Fruit fly (Drosophila melanogaster): Measurements from ENCODE around the gene Pdha.

The Pdha gene

DNA sequence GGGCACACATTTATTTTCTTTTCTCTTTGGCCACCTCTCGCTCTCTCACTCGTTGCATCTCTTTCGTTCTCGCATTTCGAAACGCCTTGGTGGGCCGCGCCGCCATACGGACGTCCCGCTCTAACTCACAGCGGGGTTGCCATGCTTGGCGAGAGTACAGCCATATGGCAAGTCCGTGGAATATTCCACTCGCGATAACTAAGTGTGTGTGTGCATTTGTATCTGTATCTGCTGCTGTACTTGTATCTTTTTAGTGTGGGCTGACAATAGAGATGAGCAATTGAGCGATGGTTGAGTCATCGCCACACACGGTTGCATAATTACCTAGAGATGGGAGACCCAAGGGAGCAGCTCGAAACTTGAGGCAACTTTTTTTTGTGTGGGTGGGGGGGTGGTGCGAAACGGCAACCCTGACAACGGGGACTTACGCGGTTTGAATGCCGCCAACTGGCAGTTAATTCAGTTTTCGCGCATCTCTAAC is 17.6 kb upstream of the Pdha start (continued):
- TF ChIP-seq Asciz (GFP tag; optimal IDR thresholded peaks at IDR 0.05) = peak; percentile 86
- peak; percentile 93 for TF ChIP-seq CG11456 (GFP tag; IDR thresholded peaks at IDR 0.05)
- peak; percentile 32 for TF ChIP-seq cato (GFP tag; optimal IDR thresholded peaks at IDR 0.05; ENCODE audit: borderline replicate concordance)
- peak; percentile 82 for TF ChIP-seq pb (GFP tag; optimal IDR thresholded peaks at IDR 0.05)
- no peak for TF ChIP-seq luna (GFP tag; optimal IDR thresholded peaks at IDR 0.05)
- peak; percentile 58 for TF ChIP-seq da (GFP tag; optimal IDR thresholded peaks at IDR 0.05)
- TF ChIP-seq tna (GFP tag; IDR thresholded peaks at IDR 0.05; ENCODE audit: partially characterized antibody) = peak; percentile 82
- TF ChIP-seq NFAT (GFP tag; IDR thresholded peaks at IDR 0.05) = peak; percentile 95
- peak; percentile 91 for TF ChIP-seq CG42726 (GFP tag; IDR thresholded peaks at IDR 0.05; ENCODE audit: partially characterized antibody)
- no peak for TF ChIP-seq CG2202 (tag; optimal IDR thresholded peaks at IDR 0.05)
- TF ChIP-seq CkIIα-i1 (GFP tag; IDR thresholded peaks at IDR 0.05) = no peak
- peak; percentile 86 for TF ChIP-seq rib (GFP tag; IDR thresholded peaks at IDR 0.05)
- peak; percentile 78 for TF ChIP-seq ash1 (GFP tag; optimal IDR thresholded peaks at IDR 0.05)
- peak; percentile 74 for TF ChIP-seq Fer2 (tag; optimal IDR thresholded peaks at IDR 0.05)
- TF ChIP-seq CG6254 (GFP tag; optimal IDR thresholded peaks at IDR 0.05) = peak; percentile 19
- peak; percentile 76 for TF ChIP-seq CG3163 (GFP tag; optimal IDR thresholded peaks at IDR 0.05)
- peak; percentile 78 for TF ChIP-seq pho (GFP tag; optimal IDR thresholded peaks at IDR 0.05)
- TF ChIP-seq CG2120 (GFP tag; optimal IDR thresholded peaks at IDR 0.05) = peak; percentile 94
- TF ChIP-seq CG11723 (GFP tag; optimal IDR thresholded peaks at IDR 0.05) = peak; percentile 66
- peak; percentile 68 for TF ChIP-seq hbn (GFP tag; IDR thresholded peaks at IDR 0.05; ENCODE audit: partially characterized antibody)
- peak; percentile 76 for TF ChIP-seq CG10959 (GFP tag; IDR thresholded peaks at IDR 0.05)
- TF ChIP-seq Dbx (GFP tag; IDR thresholded peaks at IDR 0.05) = peak; percentile 93
- peak; percentile 82 for TF ChIP-seq CG6272 (GFP tag; IDR thresholded peaks at IDR 0.05)
- peak; percentile 88 for TF ChIP-seq ranshi (GFP tag; IDR thresholded peaks at IDR 0.05)
- peak; percentile 37 for TF ChIP-seq lbe (GFP tag; optimal IDR thresholded peaks at IDR 0.05)
- peak; percentile 86 for TF ChIP-seq CG6689 (GFP tag; IDR thresholded peaks at IDR 0.05)
- TF ChIP-seq fd3F (GFP tag; optimal IDR thresholded peaks at IDR 0.05) = peak; percentile 82
- peak; percentile 86 for TF ChIP-seq otp (GFP tag; IDR thresholded peaks at IDR 0.05)
- TF ChIP-seq CG30020 (tag; optimal IDR thresholded peaks at IDR 0.05) = peak; percentile 58
- peak; percentile 81 to 83 for TF ChIP-seq Hr51 (GFP tag; optimal IDR thresholded peaks at IDR 0.05)
- peak; percentile 90 for TF ChIP-seq Ptx1 (GFP tag; IDR thresholded peaks at IDR 0.05)
- peak; percentile 51 for TF ChIP-seq CG4360 (GFP tag; IDR thresholded peaks at IDR 0.05)
- peak; percentile 54 for TF ChIP-seq Jarid2 (GFP tag; optimal IDR thresholded peaks at IDR 0.05)
- TF ChIP-seq CG4404 (GFP tag; IDR thresholded peaks at IDR 0.05) = peak; percentile 86
- peak; percentile 75 for TF ChIP-seq Oli (tag; optimal IDR thresholded peaks at IDR 0.05)
- TF ChIP-seq Ssrp (tag; optimal IDR thresholded peaks at IDR 0.05) = peak; percentile 65
- TF ChIP-seq Deaf1 (tag; optimal IDR thresholded peaks at IDR 0.05) = peak; percentile 54
- TF ChIP-seq crp (GFP tag; optimal IDR thresholded peaks at IDR 0.05) = peak in 1 of 2 experiments; percentile 43
- peak; percentile 70 for TF ChIP-seq CG1602 (GFP tag; optimal IDR thresholded peaks at IDR 0.05)
- TF ChIP-seq jing (GFP tag; optimal IDR thresholded peaks at IDR 0.05) = no peak
- TF ChIP-seq CG34376 (GFP tag; optimal IDR thresholded peaks at IDR 0.05) = peak; percentile 93
- peak; percentile 43 for TF ChIP-seq CG3065 (GFP tag; optimal IDR thresholded peaks at IDR 0.05)
- peak; percentile 97 for TF ChIP-seq abd-A (tag; optimal IDR thresholded peaks at IDR 0.05)
- TF ChIP-seq ewg (GFP tag; optimal IDR thresholded peaks at IDR 0.05) = peak; percentile 64
- peak; percentile 40 for TF ChIP-seq Vsx1 (GFP tag; optimal IDR thresholded peaks at IDR 0.05)
- TF ChIP-seq CG17186 (GFP tag; optimal IDR thresholded peaks at IDR 0.05) = peak; percentile 49
- TF ChIP-seq CG18764 (GFP tag; optimal IDR thresholded peaks at IDR 0.05) = peak; percentile 75
- TF ChIP-seq Awh (GFP tag; IDR thresholded peaks at IDR 0.05) = peak; percentile 87
- no peak for TF ChIP-seq CG15073 (GFP tag; optimal IDR thresholded peaks at IDR 0.05)
- TF ChIP-seq crol (GFP tag; IDR thresholded peaks at IDR 0.05) = peak; percentile 85
- peak; percentile 9 for TF ChIP-seq CTCF (GFP tag; optimal IDR thresholded peaks at IDR 0.05)
